Worm (Caenorhabditis elegans) whole organism, late embryonic: ENCODE data around the gene T10H4.4.
"Not testable (repeated sequence)": the region's sequence is repeated elsewhere in the genome, so short reads cannot be mapped to it uniquely, and the experiment has no call there.

Experiments used
- C38D4.7 ChIP-seq: fragments of 200-800 bp; sonication (Bioruptor generic); optimal IDR thresholded peaks from 2 replicates; lab custom pipeline; 2018; ENCODE audit warnings: mild to moderate bottlenecking, missing genetic modification characterization, moderate library complexity, missing compliant biosample characterization
- K09A11.1 ChIP-seq: sonication (generic microtip); optimal IDR thresholded peaks from 2 replicates; lab custom pipeline; 2017; ENCODE audit warnings: antibody characterized with exemption, mild to moderate bottlenecking, missing genetic modification characterization, missing compliant biosample characterization; ENCODE audit not compliant: insufficient read depth
- Y22D7AL.16 ChIP-seq: sonication (generic microtip); optimal IDR thresholded peaks from 2 replicates; lab custom pipeline; 2016; ENCODE audit warnings: missing genetic modification characterization, missing compliant biosample characterization
- ahr-1 ChIP-seq: sonication (generic microtip); optimal IDR thresholded peaks from 2 replicates; lab custom pipeline; 2016; ENCODE audit warnings: missing genetic modification characterization, missing compliant biosample characterization
- ama-1 ChIP-seq: fragments of 150-350 bp; optimal IDR thresholded peaks from 2 replicates; lab custom pipeline; 2014
- ceh-14 ChIP-seq: sonication (generic microtip); optimal IDR thresholded peaks from 2 replicates; lab custom pipeline; 2016; ENCODE audit warnings: missing genotype, missing genetic modification characterization, missing compliant biosample characterization
- ceh-19 ChIP-seq: fragments of 200-800 bp; sonication (Bioruptor generic); optimal IDR thresholded peaks from 2 replicates; lab custom pipeline; 2018; ENCODE audit warnings: mild to moderate bottlenecking, missing genetic modification characterization, missing compliant biosample characterization
- ceh-2 ChIP-seq: sonication (generic microtip); optimal IDR thresholded peaks from 2 replicates; lab custom pipeline; 2016; ENCODE audit warnings: missing genotype, missing genetic modification characterization, missing compliant biosample characterization
- ceh-22 ChIP-seq: sonication (generic microtip); optimal IDR thresholded peaks from 2 replicates; lab custom pipeline; 2017; ENCODE audit warnings: missing biosample characterization, missing genetic modification characterization
- ceh-30 ChIP-seq: fragments of 150-350 bp; optimal IDR thresholded peaks from 2 replicates; lab custom pipeline; 2014; ENCODE audit warnings: missing biosample characterization, missing genetic modification characterization
- ceh-34 ChIP-seq: sonication (generic microtip); optimal IDR thresholded peaks from 2 replicates; lab custom pipeline; 2016; ENCODE audit warnings: mild to moderate bottlenecking, missing genetic modification characterization, missing compliant biosample characterization
- ceh-45 ChIP-seq: fragments of 200-800 bp; sonication (Bioruptor generic); IDR thresholded peaks from 2 replicates; pipeline ENCODE4 v1.3.6; 2022; ENCODE audit warnings: missing genetic modification reagents, missing genetic modification characterization, missing compliant biosample characterization
- ceh-9 ChIP-seq: sonication (generic microtip); optimal IDR thresholded peaks from 2 replicates; lab custom pipeline; 2016; ENCODE audit warnings: mild to moderate bottlenecking, missing genetic modification characterization, inconsistent platforms, missing compliant biosample characterization
- che-1 ChIP-seq: sonication (generic microtip); optimal IDR thresholded peaks from 2 replicates; lab custom pipeline; 2016; ENCODE audit warnings: mild to moderate bottlenecking, missing genetic modification characterization, missing compliant biosample characterization
- dve-1 ChIP-seq: sonication (generic microtip); optimal IDR thresholded peaks from 2 replicates; lab custom pipeline; 2017; ENCODE audit warnings: antibody characterized with exemption, mild to moderate bottlenecking, missing genetic modification characterization, missing compliant biosample characterization
- elt-2 ChIP-seq: sonication (generic microtip); optimal IDR thresholded peaks from 2 replicates; lab custom pipeline; 2016; ENCODE audit warnings: missing genetic modification reagents, missing genetic modification characterization, missing compliant biosample characterization
- ets-4 ChIP-seq: sonication (generic microtip); optimal IDR thresholded peaks from 2 replicates; lab custom pipeline; 2016; ENCODE audit warnings: missing genetic modification characterization, missing compliant biosample characterization
- fax-1 ChIP-seq: sonication (generic microtip); optimal IDR thresholded peaks from 2 replicates; lab custom pipeline; 2016; ENCODE audit warnings: missing genotype, missing genetic modification characterization, missing compliant biosample characterization
- fkh-6 ChIP-seq: sonication (generic microtip); optimal IDR thresholded peaks from 2 replicates; lab custom pipeline; 2016; ENCODE audit warnings: missing genetic modification characterization, missing compliant biosample characterization
- hlh-13 ChIP-seq: fragments of 200-800 bp; sonication (Bioruptor generic); optimal IDR thresholded peaks from 2 replicates; lab custom pipeline; 2018; ENCODE audit warnings: mild to moderate bottlenecking, missing genetic modification characterization, missing compliant biosample characterization
- hlh-30 ChIP-seq: sonication (generic microtip); optimal IDR thresholded peaks from 2 replicates; lab custom pipeline; 2017; ENCODE audit warnings: antibody characterized with exemption, missing genetic modification characterization, missing compliant biosample characterization; ENCODE audit not compliant: insufficient read depth
- hlh-6 ChIP-seq: sonication (generic microtip); optimal IDR thresholded peaks from 2 replicates; lab custom pipeline; 2016; ENCODE audit warnings: missing genotype, missing genetic modification characterization, missing compliant biosample characterization
- hlh-8 ChIP-seq: sonication (generic microtip); optimal IDR thresholded peaks from 2 replicates; lab custom pipeline; 2016; ENCODE audit warnings: missing genotype, missing genetic modification characterization, missing compliant biosample characterization
- lim-6 ChIP-seq: sonication (generic microtip); optimal IDR thresholded peaks from 2 replicates; lab custom pipeline; 2016; ENCODE audit warnings: missing genetic modification characterization, missing compliant biosample characterization
- madf-2 ChIP-seq: sonication (generic microtip); optimal IDR thresholded peaks from 2 replicates; lab custom pipeline; 2017; ENCODE audit warnings: missing genetic modification characterization, missing compliant biosample characterization
- nhr-11 ChIP-seq: fragments of 150-350 bp; optimal IDR thresholded peaks from 2 replicates; lab custom pipeline; 2014; ENCODE audit warnings: missing biosample characterization, missing genetic modification characterization
- nhr-232 ChIP-seq: sonication (generic microtip); optimal IDR thresholded peaks from 2 replicates; lab custom pipeline; 2016; ENCODE audit warnings: missing genetic modification characterization, missing compliant biosample characterization
- odd-2 ChIP-seq: sonication (generic microtip); optimal IDR thresholded peaks from 2 replicates; lab custom pipeline; 2017; ENCODE audit warnings: antibody characterized with exemption, mild to moderate bottlenecking, missing genetic modification characterization, missing compliant biosample characterization
- pag-3 ChIP-seq: sonication (generic microtip); optimal IDR thresholded peaks from 2 replicates; lab custom pipeline; 2016; ENCODE audit warnings: missing compliant biosample characterization, missing genetic modification characterization, borderline replicate concordance
- pha-4 ChIP-seq: fragments of 150-350 bp; optimal IDR thresholded peaks from 2 replicates; lab custom pipeline; 2018; ENCODE audit warnings: missing biosample characterization, missing genetic modification reagents, missing genetic modification characterization
- pqm-1 ChIP-seq: sonication (generic microtip); optimal IDR thresholded peaks from 2 replicates; lab custom pipeline; 2016; ENCODE audit warnings: missing genetic modification characterization, missing compliant biosample characterization
- pros-1 ChIP-seq: fragments of 150-350 bp; optimal IDR thresholded peaks from 2 replicates; lab custom pipeline; 2014; ENCODE audit warnings: missing biosample characterization, missing genetic modification reagents, missing genetic modification characterization
- sox-2 ChIP-seq: fragments of 200-800 bp; sonication (Bioruptor generic); IDR thresholded peaks from 2 replicates; pipeline ENCODE4 v1.3.6; 2022; ENCODE audit warnings: missing genetic modification reagents, missing genetic modification characterization, missing compliant biosample characterization
- sox-4 ChIP-seq: sonication (generic microtip); optimal IDR thresholded peaks from 2 replicates; lab custom pipeline; 2017; ENCODE audit warnings: mild to moderate bottlenecking, missing genetic modification characterization, inconsistent platforms, missing compliant biosample characterization
- unc-55 ChIP-seq: sonication (generic microtip); optimal IDR thresholded peaks from 2 replicates; lab custom pipeline; 2017; ENCODE audit warnings: missing biosample characterization, missing genetic modification reagents, missing genetic modification characterization
- unc-86 ChIP-seq: sonication (generic microtip); optimal IDR thresholded peaks from 2 replicates; lab custom pipeline; 2016; ENCODE audit warnings: missing genetic modification characterization, missing compliant biosample characterization

The T10H4.4 gene

ce11 chrV:15256669-15257068 lies 15.5 kb downstream of the T10H4.4 start, which contains the start of gene srsx-39:
TSS of gene srsx-39 (minus strand) at chrV:15256769.
- not testable (repeated sequence) for TF ChIP-seq ahr-1 (tag; lab: Kevin White, UChicago); fax-1; nhr-11 (tag; lab: Kevin White, UChicago)

- TF ChIP-seq ceh-9 (tag; lab: Kevin White, UChicago) (no peak), ets-4 (no peak), hlh-8 (tag; lab: Kevin White, UChicago) (no peak), che-1 (tag; lab: Kevin White, UChicago) (no peak), sox-2 (GFP tag; lab: Robert Waterston, UW) (no peak), lim-6 (tag; lab: Kevin White, UChicago) (no peak), fkh-6 (tag; lab: Kevin White, UChicago) (no peak), pag-3 (tag; lab: Kevin White, UChicago) (no peak), hlh-13 (GFP tag; lab: Kevin White, UChicago) (no peak), ama-1 (no peak), madf-2 (tag; lab: Kevin White, UChicago) (no peak), ceh-2 (no peak), odd-2 (tag; lab: Kevin White, UChicago) (no peak), pha-4 (tag; lab: Kevin White, UChicago) (no peak), nhr-11 (tag; lab: Kevin White, UChicago) (no peak), unc-55 (no peak), ceh-14 (tag; lab: Kevin White, UChicago) (no peak), nhr-232 (no peak), K09A11.1 (tag; lab: Kevin White, UChicago) (no peak), unc-86 (no peak)
Measured at ce11 chrV:15253529-15253928, 18.6 kb downstream of the T10H4.4 start, which contains the start of gene srbc-75. TSS of gene srbc-75 (plus strand) at chrV:15253829.

ce11 chrV:15252082-15252481 lies 20.1 kb downstream of the T10H4.4 start, which contains the start of gene srbc-76:
TSS of gene srbc-76 (plus strand) at chrV:15252382.
- TF ChIP-seq ceh-34 (no peak), hlh-6 (no peak), Y22D7AL.16 (tag; lab: Kevin White, UChicago) (no peak), ama-1 (no peak), pqm-1 (tag; lab: Kevin White, UChicago) (no peak), ceh-14 (tag; lab: Kevin White, UChicago) (no peak), madf-2 (tag; lab: Kevin White, UChicago) (no peak), ceh-30 (no peak), hlh-30 (tag; lab: Kevin White, UChicago) (no peak), ceh-22 (tag; lab: Kevin White, UChicago) (no peak), ceh-19 (GFP tag; lab: Kevin White, UChicago) (no peak), pag-3 (tag; lab: Kevin White, UChicago) (no peak), C38D4.7 (no peak), dve-1 (tag; lab: Kevin White, UChicago) (no peak), pros-1 (tag; lab: Kevin White, UChicago) (no peak), ets-4 (no peak), sox-4 (tag; lab: Kevin White, UChicago) (no peak)

- TF ChIP-seq hlh-8 (tag; lab: Kevin White, UChicago); ceh-45 (GFP tag; lab: Robert Waterston, UW); ceh-30: not testable (repeated sequence)
Measured at ce11 chrV:15250304-15250703, 21.9 kb downstream of the T10H4.4 start, which contains the start of gene srd-28. TSS of gene srd-28 (plus strand) at chrV:15250604.

ce11 chrV:15244456-15244855 lies 27.7 kb downstream of the T10H4.4 start, which contains the start of gene kin-30:
TSS of gene kin-30 (plus strand) at chrV:15244756.
- TF ChIP-seq elt-2, result no peak
- TF ChIP-seq, all 69 proteins: peak for 0
